Worm (Caenorhabditis elegans): ENCODE results near the gene sdz-37.

DNA sequence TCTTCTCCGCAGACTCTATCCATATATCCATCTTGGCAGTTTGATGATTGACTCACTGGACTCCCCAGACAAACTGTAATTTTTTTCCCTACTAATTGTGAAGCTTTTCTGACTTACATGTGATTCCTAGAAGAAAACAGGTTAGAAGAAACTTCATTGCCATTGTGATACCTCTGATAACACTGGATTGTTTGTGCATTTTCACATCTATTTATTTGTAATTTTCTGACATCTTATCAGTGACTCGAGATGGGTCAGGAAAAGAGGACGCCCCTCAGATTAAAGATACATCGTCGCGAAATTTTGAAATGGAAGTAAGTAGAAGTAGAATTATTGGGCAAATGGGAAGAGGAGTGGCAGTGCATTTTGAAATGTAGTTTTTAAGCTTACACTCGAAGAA, 25.7 kb downstream of the sdz-37 start, which contains the start of gene clec-61:
- TF ChIP-seq dao-5 (tag; optimal IDR thresholded peaks at IDR 0.05) (no peak), him-1 (tag; optimal IDR thresholded peaks at IDR 0.05) (no peak), W03F9.2 (tag; optimal IDR thresholded peaks at IDR 0.05) (no peak)
